Worm (Caenorhabditis elegans) whole organism, young adult: ENCODE measurements around the gene srh-128.

Experiments
- T26A5.8 ChIP-seq: sonication (generic microtip); optimal IDR thresholded peaks from 2 replicates; lab custom pipeline; 2016; ENCODE audit warnings: missing genetic modification characterization, missing compliant biosample characterization
- die-1 ChIP-seq: sonication (generic microtip); optimal IDR thresholded peaks from 2 replicates; lab custom pipeline; 2016; ENCODE audit warnings: missing genotype, mild to moderate bottlenecking, missing genetic modification characterization, missing compliant biosample characterization
- him-1 ChIP-seq: sonication (generic microtip); optimal IDR thresholded peaks from 2 replicates; lab custom pipeline; 2016; ENCODE audit warnings: missing genotype, missing genetic modification reagents, missing genetic modification characterization, missing compliant biosample characterization
- nhr-179 ChIP-seq: sonication (generic microtip); optimal IDR thresholded peaks from 2 replicates; lab custom pipeline; 2016; ENCODE audit warnings: mild to moderate bottlenecking, missing genetic modification characterization, missing compliant biosample characterization
- sea-2 ChIP-seq: fragments of 200-800 bp; sonication (Bioruptor generic); IDR thresholded peaks from 2 replicates; pipeline ENCODE4 v1.3.6; 2022; ENCODE audit warnings: missing genetic modification characterization, missing compliant biosample characterization
- tbp1 ChIP-seq: fragments of 200-800 bp; sonication (Bioruptor generic); optimal IDR thresholded peaks from 2 replicates; lab custom pipeline; 2018; ENCODE audit warnings: mild to moderate bottlenecking, missing genetic modification characterization, missing compliant biosample characterization

ce11 chrII:2692476-2692875 is 12.6 kb downstream of the srh-128 start, which contains the start of gene set-11:
- no peak for TF ChIP-seq die-1
- TF ChIP-seq T26A5.8 (tag; lab: Kevin White, UChicago), result no peak
- no peak for TF ChIP-seq him-1 (tag; lab: Kevin White, UChicago)
- no peak for TF ChIP-seq nhr-179 (tag; lab: Kevin White, UChicago)
- no peak for TF ChIP-seq tbp1 (GFP tag; lab: Kevin White, UChicago)
- TF ChIP-seq sea-2 (GFP tag; lab: Robert Waterston, UW), result no peak
